Fruit fly (Drosophila melanogaster): ENCODE measurements around the gene CG4770.

CG4770 gene

DNA sequence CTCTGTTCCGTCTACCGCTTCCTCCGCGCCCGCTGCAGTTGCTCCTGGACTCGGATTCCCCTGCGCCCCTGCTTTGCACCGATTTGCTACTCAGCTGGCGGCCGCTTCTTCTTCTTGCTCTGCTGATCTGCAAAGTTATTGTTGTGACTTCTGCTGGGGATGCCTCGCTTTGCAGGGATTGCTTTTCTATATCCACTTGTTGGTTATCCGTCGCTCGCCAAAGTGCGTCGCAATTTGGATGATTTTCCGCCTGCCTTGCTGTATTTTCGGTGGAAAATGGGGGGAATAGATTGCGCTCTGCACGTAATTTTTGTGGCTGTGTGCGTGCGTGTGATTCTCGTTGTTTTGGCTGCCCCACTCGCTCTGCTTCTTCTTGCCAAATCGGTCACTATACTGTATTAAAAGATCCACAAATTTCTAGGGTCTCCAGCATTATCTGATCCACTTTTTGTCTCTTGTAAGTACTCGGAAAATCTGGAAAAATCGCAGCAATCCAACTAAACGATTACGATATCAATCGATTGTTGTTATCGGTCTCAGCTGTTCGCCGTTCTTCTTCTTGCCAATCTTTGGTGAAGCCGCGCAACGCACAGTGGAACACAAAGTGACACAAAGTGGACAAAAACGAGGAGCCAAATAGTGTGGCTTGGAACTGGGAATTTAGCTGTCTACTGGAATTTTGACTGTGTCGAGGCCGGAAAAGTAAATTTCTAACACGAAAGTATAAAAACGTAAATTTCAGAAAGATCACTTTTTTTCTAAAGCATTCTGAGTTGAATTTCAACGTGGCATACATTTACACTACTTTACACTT is 15.2 kb upstream of the CG4770 start, which contains the start of gene ClpX:
Gene ClpX (minus strand): TSS at position 764 of the 814 bp plus-strand sequence.
- TF ChIP-seq noc (tag; optimal IDR thresholded peaks at IDR 0.05), result peak; percentile 2

DNA sequence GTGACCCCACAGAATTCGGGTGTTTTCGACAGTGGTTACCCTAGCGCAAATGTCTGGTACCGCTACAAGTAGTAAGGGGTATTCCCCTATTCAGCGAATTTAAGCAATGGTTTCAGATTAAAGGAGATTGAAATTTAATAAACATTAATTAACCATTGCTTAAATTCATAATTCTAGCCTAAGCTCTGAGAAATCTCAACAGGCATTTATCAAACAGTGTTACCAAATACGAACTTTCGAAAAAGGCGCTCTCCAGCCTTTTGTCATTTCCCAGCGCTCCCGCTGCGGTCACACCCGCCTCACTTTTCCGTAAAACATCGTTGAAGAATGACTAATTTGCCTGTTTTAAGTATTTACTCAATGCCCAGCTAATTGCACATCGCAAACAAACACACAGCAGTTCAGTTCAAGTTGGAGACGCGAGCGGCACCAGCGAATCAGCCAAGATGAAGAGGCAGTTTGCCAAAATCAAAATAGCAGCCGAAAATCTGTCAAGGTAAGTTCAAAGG is 13.4 kb upstream of the CG4770 start, which contains the start of the genes Surf6 and RhoGAP92B:
Gene Surf6 (minus strand): TSS at position 4 of the 509 bp plus-strand sequence.
Gene RhoGAP92B (plus strand): TSS at position 300 of the 509 bp plus-strand sequence.
- peak; percentile 75 for TF ChIP-seq noc (tag; optimal IDR thresholded peaks at IDR 0.05)

DNA sequence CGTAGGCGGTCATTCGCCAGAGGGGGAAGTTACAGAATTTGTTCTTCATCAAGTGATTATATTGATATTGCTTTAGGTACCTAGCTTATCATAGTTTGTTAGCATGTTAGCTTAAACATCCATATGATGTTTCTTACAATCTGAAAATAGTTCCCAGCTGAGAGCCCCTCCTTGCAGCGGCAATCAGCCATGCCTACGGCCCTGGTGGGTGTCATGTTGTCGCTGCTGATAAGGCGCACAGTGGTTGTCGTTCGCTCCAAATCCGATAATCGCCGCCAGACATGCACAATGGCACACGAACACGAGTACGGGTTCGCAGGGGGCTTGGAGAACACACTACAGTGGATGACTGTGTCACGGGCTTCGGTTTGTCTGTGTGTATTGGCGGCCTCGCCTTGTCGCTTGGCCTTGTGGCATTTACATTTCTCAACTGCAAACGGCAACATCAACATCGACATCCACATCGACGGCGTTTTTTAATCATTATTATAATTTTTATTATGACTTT is 12.3 kb upstream of the CG4770 start:
- peak; percentile 92 for TF ChIP-seq noc (tag; optimal IDR thresholded peaks at IDR 0.05)

DNA sequence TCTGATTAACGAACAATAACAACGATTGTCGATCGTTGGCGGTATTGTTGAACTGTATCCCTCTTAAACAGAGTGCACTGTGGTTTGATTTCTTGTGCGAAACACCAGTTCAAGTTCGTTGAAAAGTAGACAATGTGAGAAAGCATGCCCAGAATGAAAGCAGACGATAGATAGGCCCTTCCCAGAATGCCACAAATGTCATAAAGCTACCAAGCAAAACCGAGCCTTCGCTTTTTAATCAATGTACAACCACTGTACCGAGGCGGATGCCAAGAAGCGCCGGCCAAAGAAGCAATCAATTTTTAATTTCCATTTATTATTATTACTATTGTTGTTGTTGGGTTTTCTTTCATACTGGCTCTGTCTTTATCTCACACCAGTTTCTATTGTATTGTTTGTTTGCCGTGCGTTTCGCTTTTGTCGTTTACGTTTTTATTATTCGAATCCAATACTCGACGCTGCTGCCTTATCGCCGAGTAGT is 9.4 kb upstream of the CG4770 start:
- TF ChIP-seq noc (tag; optimal IDR thresholded peaks at IDR 0.05), result peak; percentile 69

DNA sequence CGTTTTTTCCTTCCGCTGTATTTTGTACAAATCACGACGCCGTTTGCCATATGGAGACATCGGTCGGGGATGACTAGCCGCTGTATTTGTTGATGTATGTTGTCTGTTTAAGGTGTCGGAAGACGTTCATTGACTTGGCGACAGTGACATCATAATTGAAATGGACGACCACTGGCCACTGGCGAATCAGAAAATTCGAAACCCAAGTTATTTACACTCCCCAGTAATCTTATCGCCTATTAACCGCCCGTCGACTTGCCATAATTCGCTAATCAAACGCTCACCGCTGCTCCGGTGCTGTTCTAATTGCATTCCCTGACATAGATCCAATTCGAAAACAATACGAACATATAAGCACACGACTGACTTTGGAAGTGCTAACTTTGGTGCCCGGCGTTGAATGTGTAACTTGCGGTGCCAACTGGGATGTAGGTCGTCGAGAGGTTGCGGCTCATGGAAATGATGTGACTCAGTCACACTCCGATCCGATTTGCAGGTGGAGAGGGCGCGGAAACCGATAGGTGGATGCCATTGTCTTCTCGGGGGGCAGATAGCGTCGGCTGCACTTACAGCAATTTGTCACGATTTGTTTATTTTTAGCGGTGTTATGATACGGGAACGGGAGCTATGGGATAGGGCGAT is 8.6 kb upstream of the CG4770 start:
- no peak for TF ChIP-seq noc (tag; optimal IDR thresholded peaks at IDR 0.05)

DNA sequence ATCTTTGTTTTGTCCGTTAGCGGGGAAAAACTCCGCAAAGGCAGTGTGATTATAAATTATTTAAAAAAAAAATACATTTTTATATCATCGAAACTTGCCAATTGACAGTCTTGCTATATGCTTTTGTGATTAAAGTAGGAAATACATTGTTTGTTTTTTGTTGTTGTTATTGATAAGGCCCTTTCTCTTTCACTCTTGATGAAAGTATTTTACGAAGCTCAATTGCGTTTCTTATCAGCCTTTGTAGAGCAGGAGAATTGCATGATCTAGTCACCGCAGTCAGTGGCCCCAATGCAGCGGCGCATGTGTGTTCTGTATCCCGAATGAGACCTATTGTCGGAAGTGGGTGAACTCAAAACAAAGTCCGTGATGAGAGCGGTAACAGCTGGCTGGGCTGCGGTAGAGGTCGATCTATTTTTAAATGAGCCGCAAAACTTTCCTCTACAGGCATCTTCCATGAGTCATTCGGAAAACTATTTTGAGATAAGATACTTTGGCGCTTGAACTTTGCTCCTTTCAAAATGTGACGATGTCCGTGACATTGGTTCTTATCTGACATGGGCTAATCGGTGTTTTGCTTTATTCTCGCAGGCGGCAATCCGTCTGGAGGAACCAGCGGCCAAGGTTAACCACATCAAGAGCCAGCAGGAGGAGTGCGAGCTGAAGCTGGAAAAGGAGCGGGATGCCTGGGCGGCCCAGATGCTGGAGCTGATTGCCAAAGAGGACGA is 7.8 kb upstream of the CG4770 start:
- no peak for TF ChIP-seq noc (tag; optimal IDR thresholded peaks at IDR 0.05)

DNA sequence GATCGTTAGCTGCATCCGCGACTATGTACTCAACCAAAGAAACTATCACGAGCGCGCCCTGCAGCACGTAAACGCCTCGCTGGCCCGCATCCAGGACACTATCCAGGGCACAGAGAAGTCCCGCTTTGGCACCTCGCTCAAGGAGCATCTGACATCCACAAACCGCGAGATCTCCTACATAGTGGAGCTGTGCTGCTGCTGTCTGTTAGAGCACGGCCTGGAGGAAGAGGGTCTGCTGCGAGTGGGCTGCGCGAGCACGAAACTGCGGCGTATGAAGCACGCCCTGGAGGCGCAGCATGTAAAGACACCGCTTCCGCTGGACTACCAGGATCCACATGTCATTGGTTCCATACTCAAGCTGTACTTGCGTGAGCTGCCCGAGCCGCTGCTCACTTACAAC is 7.3 kb upstream of the CG4770 start:
- no peak for TF ChIP-seq noc (tag; optimal IDR thresholded peaks at IDR 0.05)

DNA sequence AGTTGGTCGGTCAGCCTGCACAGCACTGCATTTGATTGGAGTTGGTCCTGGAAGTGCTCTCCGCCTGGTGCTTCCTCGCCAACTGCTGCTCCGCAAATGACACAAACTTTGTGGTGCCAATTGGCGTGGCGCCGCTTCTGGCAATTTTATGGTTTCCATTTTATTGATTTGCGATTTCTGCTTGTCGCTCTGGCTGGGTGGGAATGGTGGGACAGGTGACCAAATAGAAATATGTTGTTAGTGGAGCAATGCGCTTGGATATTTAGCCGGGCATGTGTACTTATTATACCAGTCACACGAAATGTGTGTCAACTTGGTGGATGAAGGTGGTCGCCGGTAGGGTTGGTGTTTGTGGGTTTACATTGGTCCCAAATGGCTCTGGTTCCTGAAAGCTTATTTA is 3.0 kb upstream of the CG4770 start, which contains the start of the genes Xport-A and Xport-B:
Gene Xport-A (minus strand): TSS at position 101 of the 400 bp plus-strand sequence.
Gene Xport-B (minus strand): TSS at position 101 of the 400 bp plus-strand sequence.
- no peak for TF ChIP-seq noc (tag; optimal IDR thresholded peaks at IDR 0.05)

DNA sequence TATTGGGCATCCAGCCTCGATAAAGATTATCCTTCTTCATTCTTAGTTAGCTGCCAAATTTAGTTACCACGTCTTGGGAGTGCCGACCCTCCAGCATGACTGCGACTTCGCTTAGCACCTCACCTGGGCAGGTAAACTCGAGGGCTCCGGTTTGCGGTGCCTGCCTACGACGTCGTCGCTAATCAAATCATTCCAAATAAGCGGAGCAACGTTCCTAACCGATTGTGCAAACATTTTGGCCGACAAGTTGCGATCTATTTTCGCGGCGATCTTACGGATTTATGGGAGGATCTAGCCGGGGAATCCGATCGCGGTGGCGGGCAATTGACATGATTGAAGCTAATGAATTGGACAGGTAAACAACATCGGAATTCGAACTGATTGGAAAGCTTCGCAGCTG is 568 bp upstream of the CG4770 start, which contains the start of gene CG4465:
Gene CG4465 (minus strand): TSS at position 101 of the 400 bp plus-strand sequence.
- TF ChIP-seq noc (tag; optimal IDR thresholded peaks at IDR 0.05), result no peak

DNA sequence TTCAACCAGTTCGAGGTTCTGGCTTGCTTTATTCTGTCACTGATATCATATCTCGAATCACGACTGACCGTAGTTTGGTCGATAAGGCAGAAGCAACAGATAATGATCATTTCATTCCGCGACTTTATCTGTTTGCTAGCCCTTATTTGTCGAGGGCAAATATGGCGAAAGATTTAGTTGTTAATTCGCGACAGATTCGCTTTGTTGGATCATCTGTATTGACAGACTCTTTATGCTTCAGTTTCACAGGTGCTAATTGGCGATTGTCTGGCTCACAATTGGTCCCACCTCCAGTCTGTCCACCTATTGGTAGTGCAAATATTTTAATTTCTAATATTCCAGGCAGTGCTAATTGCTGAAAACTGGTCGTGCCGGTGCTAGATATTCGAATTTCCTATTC is 6.0 kb downstream of the CG4770 start:
- peak; percentile 65 for TF ChIP-seq noc (tag; optimal IDR thresholded peaks at IDR 0.05)

DNA sequence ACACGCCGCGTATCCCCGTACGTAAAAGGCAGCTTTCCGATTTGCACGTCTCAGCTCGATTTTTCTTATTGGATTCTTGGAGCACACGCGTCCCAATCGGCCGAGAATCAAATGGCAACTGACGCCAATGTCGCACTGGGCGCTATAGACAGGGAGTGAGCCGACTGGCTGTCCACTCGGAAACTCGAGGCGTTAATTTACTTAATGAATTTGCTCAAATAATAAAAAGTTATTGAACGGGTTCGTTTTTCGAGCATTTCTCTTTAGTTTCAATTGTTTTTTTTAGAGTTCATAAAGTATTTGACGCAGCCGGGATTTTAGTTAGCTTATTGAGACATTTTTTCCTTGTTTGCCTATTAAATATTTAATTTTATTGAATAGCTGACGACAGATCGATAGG is 7.0 kb downstream of the CG4770 start, which contains the start of gene CG4462:
Gene CG4462 (minus strand): TSS at position 101 of the 400 bp plus-strand sequence.
- TF ChIP-seq noc (tag; optimal IDR thresholded peaks at IDR 0.05), result no peak

DNA sequence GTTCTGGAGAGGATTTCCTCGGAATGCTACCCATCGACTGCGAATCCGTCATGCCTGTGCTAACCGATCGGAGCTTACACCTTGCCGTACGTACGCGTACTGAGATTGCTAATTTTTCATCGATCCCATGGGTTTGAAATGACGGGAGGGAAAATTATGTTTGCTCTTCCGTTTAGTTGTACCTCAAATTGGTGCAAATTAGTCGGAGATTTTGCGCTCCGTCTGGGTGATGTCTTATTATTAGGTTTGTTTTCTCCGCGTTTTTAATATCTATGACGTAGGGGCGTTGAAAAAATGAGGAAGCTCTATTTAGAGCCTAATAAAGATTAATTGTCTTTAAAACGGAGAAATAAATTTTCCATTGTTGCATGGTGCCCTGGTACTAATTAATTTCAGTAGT is 10.2 kb downstream of the CG4770 start, which contains the start of gene CG4459:
Gene CG4459 (minus strand): TSS at position 101 of the 400 bp plus-strand sequence.
- no peak for TF ChIP-seq noc (tag; optimal IDR thresholded peaks at IDR 0.05)

DNA sequence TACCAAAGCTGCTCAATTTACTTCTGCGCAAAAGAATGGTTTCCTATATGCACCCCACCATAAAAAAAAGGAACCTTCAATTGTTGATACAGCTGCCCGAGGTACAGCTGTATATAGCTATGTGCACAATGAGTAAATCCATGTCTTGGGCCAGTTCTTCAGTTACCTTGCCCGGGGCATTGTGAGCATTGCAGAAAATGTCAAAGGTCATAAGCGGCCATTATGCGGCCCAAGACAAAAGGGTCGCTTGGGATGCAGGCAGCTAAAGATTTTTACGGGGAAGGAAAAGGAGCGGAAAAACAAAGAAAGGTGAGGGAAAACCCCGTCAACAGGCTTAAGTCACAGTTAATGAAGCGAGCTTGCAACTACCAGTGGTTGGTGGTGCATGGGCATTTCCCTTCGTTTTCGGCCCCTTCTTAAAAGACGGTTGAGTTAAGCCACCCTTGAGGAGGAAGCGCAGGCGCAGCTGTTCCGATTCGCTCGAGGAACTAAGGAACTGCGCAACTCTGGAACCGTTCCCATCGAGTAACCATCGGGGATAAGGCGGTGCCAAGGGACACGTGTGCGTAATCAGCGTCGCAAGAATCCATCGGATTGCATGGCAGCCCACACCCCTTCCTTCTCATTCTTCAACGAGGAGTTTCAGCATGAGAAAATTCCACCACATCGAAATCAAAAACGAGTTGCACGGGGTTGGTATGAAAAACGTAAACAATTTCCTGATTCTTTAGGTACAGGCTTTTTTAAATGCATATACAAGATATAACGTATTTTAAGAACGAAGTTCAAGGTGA is 12.8 kb downstream of the CG4770 start:
- TF ChIP-seq noc (tag; optimal IDR thresholded peaks at IDR 0.05), result no peak

DNA sequence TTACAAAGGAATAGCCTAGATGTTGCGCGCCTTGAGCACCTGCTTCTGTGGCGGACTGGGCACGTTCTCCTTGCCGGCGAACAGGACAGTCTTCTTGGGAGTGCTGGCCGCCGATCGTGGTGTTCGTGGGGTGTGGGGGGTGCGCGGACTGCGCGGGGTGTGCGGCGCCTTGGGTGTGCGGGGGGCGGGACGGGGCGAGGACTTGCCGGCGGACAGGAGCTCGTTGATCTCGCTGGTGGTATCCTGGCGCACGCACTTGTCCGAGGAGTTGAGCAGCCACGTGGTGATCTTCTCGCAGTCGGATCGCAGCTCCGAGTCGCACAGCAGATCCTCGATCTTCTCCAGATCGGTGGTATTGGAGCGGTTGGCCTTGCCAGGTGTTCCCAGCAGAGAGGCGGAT is 13.9 kb downstream of the CG4770 start:
- TF ChIP-seq noc (tag; optimal IDR thresholded peaks at IDR 0.05), result no peak
